Worm (Caenorhabditis elegans) whole organism, L4/young adult: ENCODE results near the gene cpr-8.

Experiments used
- W03F9.2 ChIP-seq: fragments of 150-350 bp; optimal IDR thresholded peaks from 2 replicates; lab custom pipeline; 2014; ENCODE audit warnings: missing biosample characterization, missing genetic modification characterization
- dao-5 ChIP-seq: sonication (generic microtip); optimal IDR thresholded peaks from 2 replicates; lab custom pipeline; 2016; ENCODE audit warnings: missing genotype, missing genetic modification characterization, moderate library complexity, missing compliant biosample characterization
- him-1 ChIP-seq: sonication (generic microtip); optimal IDR thresholded peaks from 2 replicates; lab custom pipeline; 2016; ENCODE audit warnings: missing genotype, missing genetic modification reagents, missing genetic modification characterization, missing compliant biosample characterization

cpr-8 gene

ce11 chrV:1142251-1142650, 7.8 kb downstream of the cpr-8 start:
- TF ChIP-seq him-1 (tag; lab: Kevin White, UChicago) = no peak
- no peak for TF ChIP-seq W03F9.2 (tag; lab: Kevin White, UChicago)
- TF ChIP-seq dao-5 (tag; lab: Kevin White, UChicago) = no peak

- no peak for TF ChIP-seq him-1 (tag; lab: Kevin White, UChicago)
- no peak for TF ChIP-seq W03F9.2 (tag; lab: Kevin White, UChicago)
- no peak for TF ChIP-seq dao-5 (tag; lab: Kevin White, UChicago)
Observed at ce11 chrV:1149734-1150669, 15.6 kb downstream of the cpr-8 start.

DNA sequence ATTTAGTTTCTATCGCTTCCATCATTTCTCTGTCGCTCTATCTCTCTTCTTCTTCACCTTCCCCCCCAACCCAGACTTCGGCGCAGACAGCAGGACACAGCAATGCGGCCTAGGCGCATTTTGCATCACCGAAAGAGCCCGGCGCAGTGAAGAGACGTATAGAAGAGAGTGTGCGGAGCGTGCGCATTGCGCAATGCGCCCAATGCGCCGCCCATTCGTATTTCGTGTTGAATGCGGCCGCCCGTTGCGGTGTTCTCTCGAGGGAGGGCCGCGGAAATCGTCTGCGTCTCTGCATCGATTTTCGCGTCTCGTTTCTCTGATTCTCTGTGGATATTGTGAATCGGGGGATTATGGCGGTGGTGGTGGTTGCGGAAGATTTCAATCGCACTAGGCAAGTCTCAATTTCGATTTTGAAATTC, 16.9 kb downstream of the cpr-8 start:
- TF ChIP-seq W03F9.2 (tag; lab: Kevin White, UChicago) (peak; percentile 63), him-1 (tag; lab: Kevin White, UChicago) (peak; percentile 99), dao-5 (tag; lab: Kevin White, UChicago) (peak; percentile 87)

- no peak for TF ChIP-seq W03F9.2 (tag; lab: Kevin White, UChicago)
- no peak for TF ChIP-seq him-1 (tag; lab: Kevin White, UChicago)
- TF ChIP-seq dao-5 (tag; lab: Kevin White, UChicago) = no peak
Observed at ce11 chrV:1151830-1152229, 17.4 kb downstream of the cpr-8 start.

ce11 chrV:1152736-1153135, 18.3 kb downstream of the cpr-8 start:
- no peak for TF ChIP-seq him-1 (tag; lab: Kevin White, UChicago)
- no peak for TF ChIP-seq W03F9.2 (tag; lab: Kevin White, UChicago)
- TF ChIP-seq dao-5 (tag; lab: Kevin White, UChicago) = no peak

- TF ChIP-seq dao-5 (tag; lab: Kevin White, UChicago) = no peak
- TF ChIP-seq him-1 (tag; lab: Kevin White, UChicago) = no peak
- TF ChIP-seq W03F9.2 (tag; lab: Kevin White, UChicago) = no peak
Observed at ce11 chrV:1153387-1153786, 19.0 kb downstream of the cpr-8 start.

DNA sequence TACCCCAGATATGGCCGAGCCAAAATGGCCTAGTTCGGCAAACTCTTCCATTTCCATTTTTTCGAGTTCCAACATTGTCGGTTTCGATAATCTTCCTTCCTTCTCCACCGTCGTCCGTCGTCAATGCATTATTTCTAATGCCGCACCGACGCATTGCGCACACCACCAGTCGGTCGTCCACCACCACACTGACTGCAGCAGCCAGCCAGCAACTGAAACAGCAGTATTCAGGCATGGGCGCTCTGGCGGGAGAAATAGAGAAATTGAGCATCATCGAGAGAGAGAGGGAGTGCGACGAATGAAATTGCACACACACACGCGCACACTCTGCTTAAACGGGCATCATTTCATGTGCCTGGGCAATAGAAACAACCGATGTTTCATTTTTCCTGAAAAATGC, 19.5 kb downstream of the cpr-8 start:
- TF ChIP-seq W03F9.2 (tag; lab: Kevin White, UChicago) (no peak), him-1 (tag; lab: Kevin White, UChicago) (peak; percentile 54)

- TF ChIP-seq him-1 (tag; lab: Kevin White, UChicago) (no peak), W03F9.2 (tag; lab: Kevin White, UChicago) (no peak), dao-5 (tag; lab: Kevin White, UChicago) (no peak)
Observed at ce11 chrV:1154472-1155278, 20.3 kb downstream of the cpr-8 start.

ce11 chrV:1155914-1156313, 21.5 kb downstream of the cpr-8 start, which contains the start of gene cmd-1:
Gene cmd-1 (plus strand): TSS chrV:1156271.
- no peak for TF ChIP-seq dao-5 (tag; lab: Kevin White, UChicago)
- TF ChIP-seq him-1 (tag; lab: Kevin White, UChicago) = no peak
- TF ChIP-seq W03F9.2 (tag; lab: Kevin White, UChicago) = no peak

DNA sequence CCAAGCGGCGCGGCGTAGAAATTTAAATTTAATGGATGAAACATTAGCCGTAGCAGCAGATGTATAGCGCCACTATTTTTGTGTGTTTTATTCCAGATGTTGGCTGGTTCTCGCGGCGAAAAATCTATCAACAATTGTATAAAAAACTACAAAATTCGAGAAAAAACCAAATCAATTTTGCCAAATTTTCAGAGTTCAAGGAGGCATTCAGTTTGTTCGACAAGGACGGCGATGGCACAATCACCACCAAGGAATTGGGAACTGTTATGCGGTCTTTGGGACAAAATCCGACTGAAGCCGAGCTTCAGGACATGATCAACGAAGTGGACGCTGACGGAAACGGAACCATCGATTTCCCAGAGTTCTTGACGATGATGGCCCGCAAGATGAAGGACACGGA, 22.0 kb downstream of the cpr-8 start:
- TF ChIP-seq dao-5 (tag; lab: Kevin White, UChicago) = no peak
- TF ChIP-seq him-1 (tag; lab: Kevin White, UChicago) = no peak
- no peak for TF ChIP-seq W03F9.2 (tag; lab: Kevin White, UChicago)

ce11 chrV:1157443-1157842, 23.0 kb downstream of the cpr-8 start:
- TF ChIP-seq him-1 (tag; lab: Kevin White, UChicago) = no peak
- no peak for TF ChIP-seq dao-5 (tag; lab: Kevin White, UChicago)
- TF ChIP-seq W03F9.2 (tag; lab: Kevin White, UChicago) = no peak

ce11 chrV:1158247-1158646, 23.8 kb downstream of the cpr-8 start:
- TF ChIP-seq dao-5 (tag; lab: Kevin White, UChicago) (no peak), him-1 (tag; lab: Kevin White, UChicago) (peak; percentile 66)

ce11 chrV:1160716-1161115, 26.3 kb downstream of the cpr-8 start:
- no peak for TF ChIP-seq W03F9.2 (tag; lab: Kevin White, UChicago)
- TF ChIP-seq him-1 (tag; lab: Kevin White, UChicago) = no peak
- TF ChIP-seq dao-5 (tag; lab: Kevin White, UChicago) = no peak
